Fruit fly (Drosophila melanogaster) whole organism, embryonic: ENCODE measurements around the gene BCAS2.

Source experiments
- B-H2 ChIP-seq: fragments of 200-800 bp; sonication (Bioruptor generic); optimal IDR thresholded peaks from 2 replicates; lab custom pipeline; 2018; ENCODE audit warnings: missing biosample characterization, mild to moderate bottlenecking, missing genetic modification characterization
- Bgb ChIP-seq: fragments of 200-800 bp; sonication (Bioruptor generic); IDR thresholded peaks from 2 replicates; pipeline ENCODE4 v1.3.6; 2022; ENCODE audit warnings: missing biosample characterization, missing genetic modification characterization; ENCODE audit not compliant: partially characterized antibody
- Bteb2 ChIP-seq: fragments of 200-800 bp; sonication (Bioruptor generic); optimal IDR thresholded peaks from 2 replicates; lab custom pipeline; 2016; ENCODE audit warnings: missing biosample characterization, missing genetic modification characterization
- CG10321 ChIP-seq: fragments of 200-800 bp; sonication (Bioruptor generic); IDR thresholded peaks from 2 replicates; pipeline ENCODE4 v1.3.6; 2022; ENCODE audit warnings: missing biosample characterization, missing genetic modification characterization
- CG10462 ChIP-seq: fragments of 200-800 bp; sonication (Bioruptor generic); optimal IDR thresholded peaks from 2 replicates; lab custom pipeline; 2016; ENCODE audit warnings: missing biosample characterization, missing genetic modification characterization
- CG12104 ChIP-seq: fragments of 200-800 bp; sonication (Bioruptor generic); optimal IDR thresholded peaks from 3 replicates; lab custom pipeline; 2016; ENCODE audit warnings: missing biosample characterization, missing genetic modification characterization
- CG12391 ChIP-seq: fragments of 200-800 bp; sonication (Bioruptor generic); optimal IDR thresholded peaks from 3 replicates; lab custom pipeline; 2018; ENCODE audit warnings: missing biosample characterization, mild to moderate bottlenecking, missing genetic modification characterization, moderate library complexity
- CG13296 ChIP-seq: fragments of 200-800 bp; sonication (Bioruptor generic); optimal IDR thresholded peaks from 3 replicates; lab custom pipeline; 2018; ENCODE audit warnings: missing biosample characterization, mild to moderate bottlenecking, missing genetic modification characterization
- CG14441 ChIP-seq: fragments of 200-800 bp; sonication (Bioruptor generic); IDR thresholded peaks from 2 replicates; pipeline ENCODE4 v1.3.6; 2022; ENCODE audit warnings: missing biosample characterization, missing genetic modification characterization
- CG14667 ChIP-seq: fragments of 200-800 bp; sonication (Bioruptor generic); IDR thresholded peaks from 2 replicates; pipeline ENCODE4 v1.3.6; 2022; ENCODE audit warnings: missing biosample characterization, missing genetic modification characterization
- CG1602 ChIP-seq: fragments of 200-800 bp; sonication (Bioruptor generic); optimal IDR thresholded peaks from 3 replicates; lab custom pipeline; 2016; ENCODE audit warnings: missing biosample characterization, missing genetic modification characterization
- CG18262 ChIP-seq: fragments of 200-800 bp; optimal IDR thresholded peaks from 3 replicates; lab custom pipeline; 2019; ENCODE audit warnings: missing biosample characterization, mild to moderate bottlenecking, missing genetic modification characterization, moderate library complexity
- CG30020 ChIP-seq: fragments of 200-800 bp; optimal IDR thresholded peaks from 2 replicates; lab custom pipeline; 2019; ENCODE audit warnings: missing biosample characterization, mild to moderate bottlenecking, missing genetic modification characterization, moderate library complexity
- CG33213 ChIP-seq: fragments of 200-800 bp; sonication (Bioruptor generic); optimal IDR thresholded peaks from 3 replicates; lab custom pipeline; 2016; ENCODE audit warnings: missing biosample characterization, missing genetic modification characterization
- CG3847 ChIP-seq: fragments of 200-800 bp; sonication (Bioruptor generic); IDR thresholded peaks from 2 replicates; pipeline ENCODE4 v1.3.6; 2022; ENCODE audit warnings: missing biosample characterization, missing genetic modification characterization
- CG7556 ChIP-seq: fragments of 200-800 bp; sonication (Bioruptor generic); optimal IDR thresholded peaks from 2 replicates; lab custom pipeline; 2017; ENCODE audit warnings: missing biosample characterization, mild to moderate bottlenecking, missing genetic modification characterization
- CG8765 ChIP-seq: fragments of 200-800 bp; sonication (Bioruptor generic); IDR thresholded peaks from 2 replicates; pipeline ENCODE4 v1.3.6; 2022; ENCODE audit warnings: missing biosample characterization, missing genetic modification characterization
- CG9727 ChIP-seq: fragments of 200-800 bp; sonication (Bioruptor generic); optimal IDR thresholded peaks from 3 replicates; lab custom pipeline; 2017; ENCODE audit warnings: missing biosample characterization, mild to moderate bottlenecking, missing genetic modification characterization
- CTCF ChIP-seq: fragments of 200-800 bp; sonication (Bioruptor generic); optimal IDR thresholded peaks from 2 replicates; lab custom pipeline; 2017; ENCODE audit warnings: missing biosample characterization, mild to moderate bottlenecking, missing genetic modification characterization, moderate library complexity
- Camta ChIP-seq: fragments of 200-800 bp; sonication (Bioruptor generic); optimal IDR thresholded peaks from 2 replicates; lab custom pipeline; 2016; ENCODE audit warnings: missing biosample characterization, missing genetic modification characterization
- D ChIP-seq, 2 experiments: fragments of 200-800 bp in 1 of 2; fragments of >200 bp in 1 of 2; sonication (Bioruptor generic) in 1 of 2; optimal IDR thresholded peaks; 2 replicates in 1 of 2; 3 replicates in 1 of 2; lab custom pipeline; 2017; ENCODE audit warnings: mild to moderate bottlenecking in 1 of 2, missing biosample characterization in 1 of 2, missing genetic modification characterization in 1 of 2, missing genetic modification reagents in 1 of 2
- ERR ChIP-seq: fragments of 200-800 bp; sonication (Bioruptor generic); optimal IDR thresholded peaks from 2 replicates; lab custom pipeline; 2016; ENCODE audit warnings: missing biosample characterization, missing genetic modification characterization
- H15 ChIP-seq: fragments of 200-800 bp; sonication (Bioruptor generic); IDR thresholded peaks from 3 replicates; pipeline ENCODE4 v1.3.6; 2022; ENCODE audit warnings: missing biosample characterization, missing genetic modification characterization
- HmgD ChIP-seq: fragments of 200-800 bp; sonication (Bioruptor generic); optimal IDR thresholded peaks from 3 replicates; lab custom pipeline; 2016; ENCODE audit warnings: missing biosample characterization, missing genetic modification characterization
- Hr3 ChIP-seq: fragments of 200-800 bp; sonication (Bioruptor generic); optimal IDR thresholded peaks from 3 replicates; lab custom pipeline; 2016; ENCODE audit warnings: missing biosample characterization, missing genetic modification characterization
- Hr78 ChIP-seq, 2 experiments: fragments of 200-800 bp in 1 of 2; fragments of >200 bp in 1 of 2; sonication (Bioruptor generic) in 1 of 2; optimal IDR thresholded peaks; 2 replicates each; lab custom pipeline; 2017 to 2019; ENCODE audit warnings: missing biosample characterization in 2 of 2, missing genetic modification characterization in 2 of 2, mild to moderate bottlenecking in 1 of 2, moderate library complexity in 1 of 2
- Hsf ChIP-seq: fragments of 200-800 bp; sonication (Bioruptor generic); optimal IDR thresholded peaks from 3 replicates; lab custom pipeline; 2016; ENCODE audit warnings: missing biosample characterization, missing genetic modification characterization
- Mrtf ChIP-seq: fragments of 200-800 bp; sonication (Bioruptor generic); IDR thresholded peaks from 3 replicates; pipeline ENCODE4 v1.3.6; 2022; ENCODE audit warnings: missing biosample characterization, missing genetic modification characterization
- NFAT ChIP-seq: fragments of 200-800 bp; sonication (Bioruptor generic); IDR thresholded peaks from 2 replicates; pipeline ENCODE4 v1.3.6; 2022; ENCODE audit warnings: missing biosample characterization, missing genetic modification characterization
- NK7.1 ChIP-seq: fragments of 200-800 bp; sonication (Bioruptor generic); optimal IDR thresholded peaks from 3 replicates; lab custom pipeline; 2016; ENCODE audit warnings: missing biosample characterization, missing genetic modification characterization
- Neu2 ChIP-seq: fragments of 200-800 bp; sonication (Bioruptor generic); optimal IDR thresholded peaks from 3 replicates; lab custom pipeline; 2016; ENCODE audit warnings: missing biosample characterization, missing genetic modification characterization, borderline replicate concordance
- bbx ChIP-seq: fragments of 200-800 bp; sonication (Bioruptor generic); IDR thresholded peaks from 2 replicates; pipeline ENCODE4 v1.3.6; 2022; ENCODE audit warnings: missing biosample characterization, missing genetic modification characterization; ENCODE audit not compliant: partially characterized antibody
- bowl ChIP-seq: fragments of 200-800 bp; sonication (Bioruptor generic); IDR thresholded peaks from 2 replicates; pipeline ENCODE4 v1.3.6; 2022; ENCODE audit warnings: missing biosample characterization, missing genetic modification characterization
- cad ChIP-seq: fragments of >200 bp; optimal IDR thresholded peaks from 2 replicates; lab custom pipeline; 2017; ENCODE audit warnings: missing biosample characterization, missing genetic modification characterization
- danr ChIP-seq: fragments of 200-800 bp; sonication (Bioruptor generic); IDR thresholded peaks from 2 replicates; pipeline ENCODE4 v1.3.6; 2022; ENCODE audit warnings: missing biosample characterization, missing genetic modification characterization
- fd96Cb ChIP-seq: fragments of 200-800 bp; sonication (Bioruptor generic); optimal IDR thresholded peaks from 2 replicates; lab custom pipeline; 2018; ENCODE audit warnings: missing biosample characterization, mild to moderate bottlenecking, missing genetic modification characterization, moderate library complexity
- gfzf ChIP-seq: fragments of 200-800 bp; sonication (Bioruptor generic); optimal IDR thresholded peaks from 2 replicates; lab custom pipeline; 2016; ENCODE audit warnings: missing biosample characterization, mild to moderate bottlenecking, missing genetic modification characterization, moderate library complexity
- nom ChIP-seq: fragments of 200-800 bp; sonication (Bioruptor generic); optimal IDR thresholded peaks from 2 replicates; lab custom pipeline; 2017; ENCODE audit warnings: missing biosample characterization, missing genetic modification characterization, mild to moderate bottlenecking, moderate library complexity, missing genetic modification reagents
- onecut ChIP-seq: fragments of 200-800 bp; sonication (Bioruptor generic); IDR thresholded peaks from 2 replicates; pipeline ENCODE4 v1.3.6; 2022; ENCODE audit warnings: missing biosample characterization, missing genetic modification characterization
- pfk ChIP-seq: fragments of 200-800 bp; sonication (Bioruptor generic); optimal IDR thresholded peaks from 2 replicates; lab custom pipeline; 2018; ENCODE audit warnings: missing biosample characterization, mild to moderate bottlenecking, missing genetic modification characterization, moderate library complexity
- pnt ChIP-seq: fragments of 200-800 bp; sonication (Bioruptor generic); optimal IDR thresholded peaks from 3 replicates; lab custom pipeline; 2016; ENCODE audit warnings: missing biosample characterization, missing genetic modification characterization
- repo ChIP-seq: fragments of 200-800 bp; sonication (Bioruptor generic); optimal IDR thresholded peaks from 2 replicates; lab custom pipeline; 2016; ENCODE audit warnings: missing biosample characterization, missing genetic modification characterization
- salm ChIP-seq: fragments of 200-800 bp; sonication (Bioruptor generic); optimal IDR thresholded peaks from 2 replicates; lab custom pipeline; 2018; ENCODE audit warnings: missing biosample characterization, mild to moderate bottlenecking, missing genetic modification characterization
- sqz ChIP-seq: fragments of 200-800 bp; sonication (Bioruptor generic); optimal IDR thresholded peaks from 3 replicates; lab custom pipeline; 2018; ENCODE audit warnings: missing biosample characterization, mild to moderate bottlenecking, missing genetic modification characterization
- stc ChIP-seq: fragments of 200-800 bp; sonication (Bioruptor generic); IDR thresholded peaks from 2 replicates; pipeline ENCODE4 v1.3.6; 2022; ENCODE audit warnings: missing biosample characterization, missing genetic modification characterization
- tgo ChIP-seq: fragments of 200-800 bp; sonication (Bioruptor generic); IDR thresholded peaks from 3 replicates; pipeline ENCODE4 v1.3.6; 2022; ENCODE audit warnings: missing biosample characterization, missing genetic modification characterization
- trem ChIP-seq: fragments of 200-800 bp; optimal IDR thresholded peaks from 3 replicates; lab custom pipeline; 2019; ENCODE audit warnings: missing biosample characterization, mild to moderate bottlenecking, missing genetic modification characterization, moderate library complexity
- tx ChIP-seq: fragments of 200-800 bp; sonication (Bioruptor generic); optimal IDR thresholded peaks from 2 replicates; lab custom pipeline; 2016; ENCODE audit warnings: missing biosample characterization, missing genetic modification characterization
- z ChIP-seq: fragments of 200-800 bp; sonication (Bioruptor generic); IDR thresholded peaks from 3 replicates; pipeline ENCODE4 v1.3.6; 2022; ENCODE audit warnings: missing biosample characterization, missing genetic modification characterization
- zen2 ChIP-seq: fragments of 200-800 bp; sonication (Bioruptor generic); IDR thresholded peaks from 3 replicates; pipeline ENCODE4 v1.3.6; 2022; ENCODE audit warnings: missing biosample characterization, missing genetic modification characterization; ENCODE audit not compliant: partially characterized antibody

BCAS2 gene

DNA sequence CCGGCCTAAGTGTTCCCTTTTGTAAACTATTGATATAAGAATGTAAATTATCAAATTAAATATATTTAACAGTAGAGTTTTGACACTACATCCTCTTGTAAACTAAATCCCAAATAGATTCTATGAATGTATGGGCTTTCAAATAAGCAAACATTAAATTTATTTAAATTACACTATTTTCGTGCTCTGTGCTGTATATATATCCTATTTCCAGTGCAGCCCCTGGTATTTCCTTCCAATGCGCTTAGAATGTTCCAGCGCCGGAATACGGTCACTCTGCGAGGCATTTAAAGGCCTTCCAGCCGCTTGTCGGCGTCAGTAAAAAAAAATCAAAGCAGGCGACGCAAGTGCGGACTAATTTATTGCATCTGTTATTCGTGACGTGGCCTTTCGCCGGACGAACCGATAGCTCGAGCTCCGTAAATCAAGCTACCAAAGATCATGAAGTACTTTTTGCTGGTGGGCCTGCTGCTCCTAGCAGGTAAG, 26.3 kb upstream of the BCAS2 start, which contains the start of gene Gp93 (continued):
- peak; percentile 35 for TF ChIP-seq tx (GFP tag; lab: Kevin White, UChicago)
- peak; percentile 21 for TF ChIP-seq Camta (GFP tag; lab: Kevin White, UChicago)
- peak; percentile 4 for TF ChIP-seq HmgD (GFP tag; lab: Kevin White, UChicago)
- peak; percentile 71; the same call in 2 of the 3 replicates for TF ChIP-seq tgo
- TF ChIP-seq Bgb (GFP tag; lab: Robert Waterston, UW), result 0 out of 2 replicates have a peak, but pooled peaks have one; percentile 20
- peak; percentile 15; the same call in 1 of the 2 replicates for TF ChIP-seq onecut (GFP tag; lab: Robert Waterston, UW)
- TF ChIP-seq CG13296 (GFP tag; lab: Kevin White, UChicago), result peak; percentile 45
- peak; percentile 68 for TF ChIP-seq CG1602 (GFP tag; lab: Kevin White, UChicago)
- peak; percentile 26 for TF ChIP-seq pfk
- TF ChIP-seq gfzf, result peak; percentile 67
- no peak for TF ChIP-seq Neu2 (GFP tag; lab: Kevin White, UChicago)
- TF ChIP-seq Bteb2 (GFP tag; lab: Kevin White, UChicago), result peak; percentile 48
- TF ChIP-seq cad (GFP tag; lab: Kevin White, UChicago), result no peak
- peak; percentile 66 for TF ChIP-seq CG14441 (GFP tag; lab: Robert Waterston, UW)
- TF ChIP-seq bbx (GFP tag; lab: Robert Waterston, UW), result peak; percentile 57
- TF ChIP-seq repo (GFP tag; lab: Kevin White, UChicago), result peak; percentile 18
- peak; percentile 29 for TF ChIP-seq trem (tag; lab: Kevin White, UChicago)
- TF ChIP-seq CG14667 (GFP tag; lab: Robert Waterston, UW), result peak; percentile 57
- peak; percentile 35 for TF ChIP-seq ERR (GFP tag; lab: Kevin White, UChicago)
- no peak for TF ChIP-seq zen2 (GFP tag; lab: Robert Waterston, UW)
- peak; percentile 72 for TF ChIP-seq CG18262 (tag; lab: Kevin White, UChicago)
- peak; percentile 58 for TF ChIP-seq Hr3 (GFP tag; lab: Kevin White, UChicago)
- TF ChIP-seq D (optimal IDR thresholded peaks at IDR 0.05; lab: Kevin White, UChicago), result no peak
- no peak for TF ChIP-seq D (GFP tag; optimal IDR thresholded peaks at IDR 0.05; lab: Kevin White, UChicago)
- peak; percentile 53 for TF ChIP-seq CG10462 (GFP tag; lab: Kevin White, UChicago)
- TF ChIP-seq Hr78 (GFP tag; optimal IDR thresholded peaks at IDR 0.05; lab: Kevin White, UChicago), result no peak
- peak; percentile 61 for TF ChIP-seq NFAT (GFP tag; lab: Robert Waterston, UW)
- TF ChIP-seq CG9727 (GFP tag; lab: Kevin White, UChicago), result peak; percentile 52
- peak; percentile 53 for TF ChIP-seq Hsf (GFP tag; lab: Kevin White, UChicago)
- no peak for TF ChIP-seq CG12104 (GFP tag; lab: Kevin White, UChicago)
- TF ChIP-seq CG7556 (GFP tag; lab: Kevin White, UChicago), result peak; percentile 55
- no peak for TF ChIP-seq CTCF
- peak; percentile 47 for TF ChIP-seq CG30020 (tag; lab: Kevin White, UChicago)
- TF ChIP-seq B-H2, result peak; percentile 22
- no peak for TF ChIP-seq bowl (GFP tag; lab: Robert Waterston, UW)
- TF ChIP-seq CG8765 (GFP tag; lab: Robert Waterston, UW), result peak; percentile 34; the same call in 1 of the 2 replicates
- peak; percentile 49 for TF ChIP-seq CG3847 (GFP tag; lab: Robert Waterston, UW)
- peak; percentile 48; the same call in 1 of the 2 replicates for TF ChIP-seq danr (GFP tag; lab: Robert Waterston, UW)
- peak; percentile 33; the same call in 1 of the 2 replicates for TF ChIP-seq CG10321 (GFP tag; lab: Robert Waterston, UW)
- peak; percentile 45 for TF ChIP-seq fd96Cb (tag; lab: Kevin White, UChicago)
- TF ChIP-seq z, result no peak
- no peak for TF ChIP-seq CG33213
- peak; percentile 45; the same call in 1 of the 3 replicates for TF ChIP-seq H15 (GFP tag; lab: Robert Waterston, UW)
- peak; percentile 71 for TF ChIP-seq CG12391
- 0 out of 3 replicates have a peak, but pooled peaks have one; percentile 53 for TF ChIP-seq Mrtf
- TF ChIP-seq salm, result no peak
- no peak for TF ChIP-seq NK7.1 (GFP tag; lab: Kevin White, UChicago)
- TF ChIP-seq sqz (GFP tag; lab: Kevin White, UChicago), result peak; percentile 95
- peak; percentile 40; the same call in 1 of the 2 replicates for TF ChIP-seq stc (GFP tag; lab: Robert Waterston, UW)
- TF ChIP-seq pnt, result no peak
- TF ChIP-seq nom, result peak; percentile 67
